Worm (Caenorhabditis elegans): ENCODE results near the gene let-756.

Gene let-756

DNA sequence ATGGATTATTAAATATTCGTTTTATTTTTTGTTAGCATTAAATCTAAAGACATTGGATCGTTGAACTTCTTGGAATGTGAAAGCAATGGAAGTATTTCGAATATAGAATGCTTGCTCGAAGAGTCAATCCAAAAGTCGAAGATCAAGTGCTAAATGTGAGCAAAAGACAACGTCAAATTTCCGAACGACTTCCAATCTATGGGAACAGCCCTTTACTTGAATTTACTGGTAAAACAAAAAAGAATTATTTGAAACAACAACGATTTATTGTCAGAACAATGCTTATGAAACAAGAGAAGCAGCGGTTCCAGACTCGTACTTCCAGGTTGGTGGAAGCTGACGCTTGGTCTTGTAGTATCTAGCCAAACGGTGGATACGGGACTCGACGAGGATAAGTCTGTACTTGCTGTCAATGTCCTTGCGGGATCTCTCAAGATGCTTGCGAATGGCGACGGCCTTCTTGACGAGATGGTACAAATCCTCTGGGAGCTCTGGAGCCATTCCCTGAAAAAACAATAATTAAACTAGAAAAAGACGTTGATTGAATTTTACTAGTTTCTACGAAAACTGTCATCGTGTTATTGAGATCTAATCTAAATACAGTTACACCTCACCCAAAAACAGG lies 33.0 kb upstream of the let-756 start:
- TF ChIP-seq fkh-10 (GFP tag; optimal IDR thresholded peaks at IDR 0.05) (no peak), ztf-7 (tag; optimal IDR thresholded peaks at IDR 0.05) (no peak), zip-2 (tag; optimal IDR thresholded peaks at IDR 0.05) (no peak), hlh-11 (tag; optimal IDR thresholded peaks at IDR 0.05) (no peak), madf-5 (GFP tag; IDR thresholded peaks at IDR 0.05) (no peak), nhr-102 (tag; optimal IDR thresholded peaks at IDR 0.05) (no peak), nhr-77 (tag; optimal IDR thresholded peaks at IDR 0.05) (no peak), sdz-12 (GFP tag; optimal IDR thresholded peaks at IDR 0.05) (no peak), skn-1 (tag; optimal IDR thresholded peaks at IDR 0.05) (no peak), php-3 (GFP tag; IDR thresholded peaks at IDR 0.05) (peak; percentile 46; the same call in 1 of the 2 replicates), ces-1 (GFP tag; optimal IDR thresholded peaks at IDR 0.05) (no peak), lin-39 (tag; optimal IDR thresholded peaks at IDR 0.05) (no peak), set-16 (GFP tag; IDR thresholded peaks at IDR 0.05) (no peak), pha-4 (GFP tag; IDR thresholded peaks at IDR 0.05) (peak; percentile 48; the same call in 1 of the 2 replicates), pha-4 (tag; optimal IDR thresholded peaks at IDR 0.05) (no peak), F49E8.2 (tag; optimal IDR thresholded peaks at IDR 0.05; ENCODE audit: borderline replicate concordance) (peak; percentile 94), vab-7 (GFP tag; IDR thresholded peaks at IDR 0.05) (0 out of 2 replicates have a peak, but pooled peaks have one; percentile 12), nhr-111 (GFP tag; optimal IDR thresholded peaks at IDR 0.05) (peak; percentile 7), T20F7.1 (GFP tag; optimal IDR thresholded peaks at IDR 0.05) (no peak), dmd-8 (GFP tag; IDR thresholded peaks at IDR 0.05) (0 out of 2 replicates have a peak, but pooled peaks have one; percentile 6), daf-12 (tag; optimal IDR thresholded peaks at IDR 0.05) (no peak), D1046.2 (GFP tag; IDR thresholded peaks at IDR 0.05) (no peak), spr-1 (tag; optimal IDR thresholded peaks at IDR 0.05) (peak; percentile 13), dpl-1 (GFP tag; optimal IDR thresholded peaks at IDR 0.05) (no peak), nhr-237 (tag; optimal IDR thresholded peaks at IDR 0.05) (no peak), snpc-1.2 (GFP tag; IDR thresholded peaks at IDR 0.05) (peak; percentile 36), egl-43 (GFP tag; IDR thresholded peaks at IDR 0.05) (0 out of 2 replicates have a peak, but pooled peaks have one; percentile 56), cey-2 (tag; optimal IDR thresholded peaks at IDR 0.05; ENCODE audit: borderline replicate concordance, insufficient read depth) (no peak), ceh-82 (tag; optimal IDR thresholded peaks at IDR 0.05) (no peak), unc-62 (GFP tag; optimal IDR thresholded peaks at IDR 0.05 in 1 of 2) (no peak), unc-62 (tag; optimal IDR thresholded peaks at IDR 0.05) (no peak), lin-1 (GFP tag; IDR thresholded peaks at IDR 0.05) (no peak), madf-9 (GFP tag; conservative IDR thresholded peaks at IDR 0.05) (no peak), hmg-1.1 (GFP tag; IDR thresholded peaks at IDR 0.05) (no peak), zfp-3 (GFP tag; conservative IDR thresholded peaks at IDR 0.05) (no peak), gei-8 (GFP tag; optimal IDR thresholded peaks at IDR 0.05) (peak; percentile 23), F10B5.3 (tag; optimal IDR thresholded peaks at IDR 0.05) (no peak), tra-1 (GFP tag; IDR thresholded peaks at IDR 0.05) (peak; percentile 51; the same call in 1 of the 2 replicates), ZK546.5 (tag; optimal IDR thresholded peaks at IDR 0.05) (no peak), ztf-11 (tag; optimal IDR thresholded peaks at IDR 0.05) (no peak), unc-130 (GFP tag; optimal IDR thresholded peaks at IDR 0.05) (peak; percentile 61), spr-3 (GFP tag; optimal IDR thresholded peaks at IDR 0.05) (no peak), ama-1 (optimal IDR thresholded peaks at IDR 0.05) (peak; percentile 55), lin-38 (GFP tag; IDR thresholded peaks at IDR 0.05) (peak; percentile 71), ctbp-1 (GFP tag; IDR thresholded peaks at IDR 0.05) (peak; percentile 59; the same call in 1 of the 2 replicates), rbr-2 (tag; optimal IDR thresholded peaks at IDR 0.05) (no peak), Y105C5A.15 (GFP tag; IDR thresholded peaks at IDR 0.05) (peak; percentile 61; the same call in 1 of the 2 replicates), zag-1 (tag; optimal IDR thresholded peaks at IDR 0.05) (no peak), lin-15B (tag; optimal IDR thresholded peaks at IDR 0.05) (no peak), F26F4.8 (GFP tag; conservative IDR thresholded peaks at IDR 0.05) (no peak), mdt-29 (GFP tag; IDR thresholded peaks at IDR 0.05) (peak; percentile 44; the same call in 1 of the 2 replicates)
